Fruit fly (Drosophila melanogaster): ENCODE data around the gene CG3987.

DNA sequence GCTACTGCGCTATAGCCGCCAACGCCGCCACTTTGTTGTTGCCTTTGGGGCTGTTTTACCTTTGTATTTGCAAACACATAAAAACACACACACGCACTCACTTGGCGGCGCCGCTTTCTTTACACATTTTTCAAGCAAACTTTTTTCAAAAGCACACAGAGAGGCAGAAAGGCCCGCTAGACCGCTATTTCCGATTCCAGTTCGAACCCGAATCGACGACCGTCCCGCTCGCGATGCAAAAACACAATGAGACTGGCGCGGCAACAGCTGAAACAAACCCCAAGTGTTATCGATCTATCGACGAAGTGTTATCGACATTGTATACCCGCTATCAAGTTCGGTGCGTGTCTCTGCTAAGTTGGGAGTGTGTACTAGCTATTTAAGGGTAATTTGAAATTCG lies 8.1 kb upstream of the CG3987 start, which contains the start of gene CG42788:
- no peak for TF ChIP-seq Dfd (GFP tag; optimal IDR thresholded peaks at IDR 0.05)
- no peak for TF ChIP-seq Hr78 (GFP tag; optimal IDR thresholded peaks at IDR 0.05)
- peak; percentile 34 for TF ChIP-seq Jra (GFP tag; optimal IDR thresholded peaks at IDR 0.05)
- TF ChIP-seq usp (GFP tag; optimal IDR thresholded peaks at IDR 0.05): no peak
- peak in 1 of 2 experiments; percentile 39 for TF ChIP-seq foxo (GFP tag; optimal IDR thresholded peaks at IDR 0.05)
- no peak for TF ChIP-seq dmrt93B (GFP tag; optimal IDR thresholded peaks at IDR 0.05)
- no peak for TF ChIP-seq CG32264 (GFP tag; optimal IDR thresholded peaks at IDR 0.05)
- TF ChIP-seq lola (GFP tag; optimal IDR thresholded peaks at IDR 0.05): no peak
- no peak for TF ChIP-seq GATAd (GFP tag; optimal IDR thresholded peaks at IDR 0.05)
- peak; percentile 85 for TF ChIP-seq Dif (GFP tag; optimal IDR thresholded peaks at IDR 0.05; ENCODE audit: partially characterized antibody)
- TF ChIP-seq psq (GFP tag; optimal IDR thresholded peaks at IDR 0.05): peak; percentile 57
- TF ChIP-seq woc (GFP tag; optimal IDR thresholded peaks at IDR 0.05): no peak
- no peak for TF ChIP-seq CG9705 (GFP tag; optimal IDR thresholded peaks at IDR 0.05)
- TF ChIP-seq dsf (GFP tag; optimal IDR thresholded peaks at IDR 0.05; ENCODE audit: borderline replicate concordance): peak; percentile 29
